Fruit fly (Drosophila melanogaster) whole organism, embryonic: ENCODE data around the gene MCTS1.

Source experiments
- CG1024 ChIP-seq: fragments of 200-800 bp; sonication (Bioruptor generic); IDR thresholded peaks from 2 replicates; pipeline ENCODE4 v1.3.6; 2022; ENCODE audit warnings: missing biosample characterization, missing genetic modification characterization
- CG10274 ChIP-seq: fragments of 200-800 bp; sonication (Bioruptor generic); optimal IDR thresholded peaks from 3 replicates; lab custom pipeline; 2017; ENCODE audit warnings: missing biosample characterization, mild to moderate bottlenecking, missing genetic modification characterization
- CG11456 ChIP-seq: fragments of 200-800 bp; sonication (Bioruptor generic); IDR thresholded peaks from 3 replicates; pipeline ENCODE4 v1.3.6; 2022; ENCODE audit warnings: missing biosample characterization, missing genetic modification characterization
- CG11723 ChIP-seq: fragments of 200-800 bp; sonication (Bioruptor generic); optimal IDR thresholded peaks from 2 replicates; lab custom pipeline; 2017; ENCODE audit warnings: missing biosample characterization, mild to moderate bottlenecking, missing genetic modification characterization
- CG12769 ChIP-seq: fragments of 200-800 bp; sonication (Bioruptor generic); optimal IDR thresholded peaks from 2 replicates; lab custom pipeline; 2019; ENCODE audit warnings: missing biosample characterization, mild to moderate bottlenecking, missing genetic modification characterization, moderate library complexity
- CG14965 ChIP-seq: fragments of 200-800 bp; sonication (Bioruptor generic); optimal IDR thresholded peaks from 2 replicates; lab custom pipeline; 2016; ENCODE audit warnings: missing biosample characterization, missing genetic modification characterization, borderline replicate concordance
- CG31441 ChIP-seq: fragments of 200-800 bp; sonication (Bioruptor generic); IDR thresholded peaks from 2 replicates; pipeline ENCODE4 v1.3.6; 2022; ENCODE audit warnings: missing biosample characterization, missing genetic modification characterization
- CG3281 ChIP-seq: fragments of 200-800 bp; sonication (Bioruptor generic); optimal IDR thresholded peaks from 3 replicates; lab custom pipeline; 2017; ENCODE audit warnings: missing biosample characterization, mild to moderate bottlenecking, missing genetic modification characterization
- CG33213 ChIP-seq: fragments of 200-800 bp; sonication (Bioruptor generic); optimal IDR thresholded peaks from 3 replicates; lab custom pipeline; 2016; ENCODE audit warnings: missing biosample characterization, missing genetic modification characterization
- CG33557 ChIP-seq: fragments of 200-800 bp; sonication (Bioruptor generic); optimal IDR thresholded peaks from 2 replicates; lab custom pipeline; 2019; ENCODE audit warnings: missing biosample characterization, mild to moderate bottlenecking, missing genetic modification characterization, moderate library complexity
- CG4404 ChIP-seq: fragments of 200-800 bp; sonication (Bioruptor generic); IDR thresholded peaks from 2 replicates; pipeline ENCODE4 v1.3.6; 2022; ENCODE audit warnings: missing biosample characterization, missing genetic modification characterization
- CG5245 ChIP-seq: fragments of 200-800 bp; sonication (Bioruptor generic); optimal IDR thresholded peaks from 3 replicates; lab custom pipeline; 2016; ENCODE audit warnings: missing biosample characterization, missing genetic modification characterization
- CG6272 ChIP-seq: fragments of 200-800 bp; sonication (Bioruptor generic); IDR thresholded peaks from 2 replicates; pipeline ENCODE4 v1.3.6; 2022; ENCODE audit warnings: missing biosample characterization, missing genetic modification characterization
- CG6683 ChIP-seq: fragments of 200-800 bp; sonication (Bioruptor generic); optimal IDR thresholded peaks from 2 replicates; lab custom pipeline; 2017; ENCODE audit warnings: missing biosample characterization, mild to moderate bottlenecking, missing genetic modification characterization, missing genetic modification reagents
- CG6765 ChIP-seq: fragments of 200-800 bp; sonication (Bioruptor generic); optimal IDR thresholded peaks from 3 replicates; lab custom pipeline; 2017; ENCODE audit warnings: missing biosample characterization, mild to moderate bottlenecking, missing genetic modification characterization
- CG6854 ChIP-seq: fragments of 200-800 bp; sonication (Bioruptor generic); optimal IDR thresholded peaks from 3 replicates; lab custom pipeline; 2017; ENCODE audit warnings: missing biosample characterization, mild to moderate bottlenecking, missing genetic modification characterization
- CG7786 ChIP-seq: fragments of 200-800 bp; sonication (Bioruptor generic); optimal IDR thresholded peaks from 2 replicates; lab custom pipeline; 2016; ENCODE audit warnings: missing biosample characterization, missing genetic modification characterization
- CG8281 ChIP-seq: fragments of 200-800 bp; sonication (Bioruptor generic); optimal IDR thresholded peaks from 2 replicates; lab custom pipeline; 2018; ENCODE audit warnings: missing biosample characterization, mild to moderate bottlenecking, missing genetic modification characterization, moderate library complexity
- E2f2 ChIP-seq: fragments of 200-800 bp; sonication (Bioruptor generic); IDR thresholded peaks from 2 replicates; pipeline ENCODE4 v1.3.6; 2022; ENCODE audit warnings: missing biosample characterization, missing genetic modification characterization
- Fer1 ChIP-seq: fragments of 200-800 bp; sonication (Bioruptor generic); optimal IDR thresholded peaks from 2 replicates; lab custom pipeline; 2017; ENCODE audit warnings: missing biosample characterization, mild to moderate bottlenecking, missing genetic modification characterization
- H15 ChIP-seq: fragments of 200-800 bp; sonication (Bioruptor generic); IDR thresholded peaks from 3 replicates; pipeline ENCODE4 v1.3.6; 2022; ENCODE audit warnings: missing biosample characterization, missing genetic modification characterization
- H2.0 ChIP-seq: fragments of 200-800 bp; sonication (Bioruptor generic); IDR thresholded peaks from 2 replicates; pipeline ENCODE4 v1.3.6; 2022; ENCODE audit warnings: missing biosample characterization, missing genetic modification characterization
- Hmr ChIP-seq: fragments of 200-800 bp; sonication (Bioruptor generic); optimal IDR thresholded peaks from 3 replicates; lab custom pipeline; 2017; ENCODE audit warnings: mild to moderate bottlenecking, missing biosample characterization, missing genetic modification reagents, missing genetic modification characterization
- Lpt ChIP-seq: fragments of >200 bp; optimal IDR thresholded peaks from 2 replicates; lab custom pipeline; 2018; ENCODE audit warnings: missing biosample characterization, missing genetic modification characterization
- Myb ChIP-seq: fragments of 200-800 bp; sonication (Bioruptor generic); optimal IDR thresholded peaks from 2 replicates; lab custom pipeline; 2016; ENCODE audit warnings: missing biosample characterization, missing genetic modification characterization
- Nf-YA ChIP-seq: fragments of 200-800 bp; sonication (Bioruptor generic); IDR thresholded peaks from 2 replicates; pipeline ENCODE4 v1.3.6; 2022; ENCODE audit warnings: missing biosample characterization, missing genetic modification characterization
- NfI ChIP-seq: fragments of 200-800 bp; sonication (Bioruptor generic); optimal IDR thresholded peaks from 3 replicates; lab custom pipeline; 2018; ENCODE audit warnings: missing biosample characterization, mild to moderate bottlenecking, missing genetic modification characterization, moderate library complexity
- Opbp ChIP-seq: fragments of 200-800 bp; sonication (Bioruptor generic); IDR thresholded peaks from 3 replicates; pipeline ENCODE4 v1.3.6; 2022; ENCODE audit warnings: missing biosample characterization, missing genetic modification characterization; ENCODE audit not compliant: partially characterized antibody
- Ssrp ChIP-seq: fragments of 200-800 bp; sonication (Bioruptor generic); optimal IDR thresholded peaks from 2 replicates; lab custom pipeline; 2018; ENCODE audit warnings: missing biosample characterization, mild to moderate bottlenecking, missing genetic modification characterization, moderate library complexity
- Trl ChIP-seq, 3 experiments: fragments of >200 bp in 2 of 3; fragments of 200-800 bp in 1 of 3; sonication (Bioruptor generic) in 1 of 3; optimal IDR thresholded peaks; 2 replicates in 1 of 3; 3 replicates in 2 of 3; lab custom pipeline; 2016 to 2017; ENCODE audit warnings: missing biosample characterization in 1 of 3, missing genetic modification characterization in 1 of 3
- abd-A ChIP-seq: fragments of 200-800 bp; sonication (Bioruptor generic); optimal IDR thresholded peaks from 3 replicates; lab custom pipeline; 2019; ENCODE audit warnings: missing biosample characterization, mild to moderate bottlenecking, missing genetic modification characterization, moderate library complexity
- bowl ChIP-seq: fragments of 200-800 bp; sonication (Bioruptor generic); IDR thresholded peaks from 2 replicates; pipeline ENCODE4 v1.3.6; 2022; ENCODE audit warnings: missing biosample characterization, missing genetic modification characterization
- cato ChIP-seq: fragments of 200-800 bp; sonication (Bioruptor generic); optimal IDR thresholded peaks from 2 replicates; lab custom pipeline; 2016; ENCODE audit warnings: missing biosample characterization, missing genetic modification characterization, borderline replicate concordance
- danr ChIP-seq: fragments of 200-800 bp; sonication (Bioruptor generic); IDR thresholded peaks from 2 replicates; pipeline ENCODE4 v1.3.6; 2022; ENCODE audit warnings: missing biosample characterization, missing genetic modification characterization
- dm ChIP-seq: fragments of 200-800 bp; sonication (Bioruptor generic); optimal IDR thresholded peaks from 3 replicates; lab custom pipeline; 2016; ENCODE audit warnings: missing biosample characterization, missing genetic modification characterization
- ems ChIP-seq: fragments of 200-800 bp; sonication (Bioruptor generic); optimal IDR thresholded peaks from 3 replicates; lab custom pipeline; 2016; ENCODE audit warnings: missing biosample characterization, missing genetic modification characterization
- eyg ChIP-seq: fragments of 200-800 bp; sonication (Bioruptor generic); optimal IDR thresholded peaks from 3 replicates; lab custom pipeline; 2016; ENCODE audit warnings: missing biosample characterization, missing genetic modification characterization
- grau ChIP-seq: fragments of 200-800 bp; optimal IDR thresholded peaks from 3 replicates; lab custom pipeline; 2019; ENCODE audit warnings: missing biosample characterization, mild to moderate bottlenecking, missing genetic modification characterization, moderate library complexity
- grn ChIP-seq: fragments of 200-800 bp; sonication (Bioruptor generic); optimal IDR thresholded peaks from 3 replicates; lab custom pipeline; 2017; ENCODE audit warnings: missing biosample characterization, missing genetic modification characterization
- jigr1 ChIP-seq: fragments of 200-800 bp; sonication (Bioruptor generic); IDR thresholded peaks from 3 replicates; pipeline ENCODE4 v1.3.6; 2022; ENCODE audit warnings: missing biosample characterization, missing genetic modification characterization
- kay ChIP-seq: fragments of 200-800 bp; sonication (Bioruptor generic); optimal IDR thresholded peaks from 2 replicates; lab custom pipeline; 2016; ENCODE audit warnings: missing biosample characterization, missing genetic modification characterization
- lab ChIP-seq: fragments of 200-800 bp; sonication (Bioruptor generic); optimal IDR thresholded peaks from 3 replicates; lab custom pipeline; 2017; ENCODE audit warnings: missing biosample characterization, missing genetic modification characterization, mild to moderate bottlenecking, moderate library complexity, missing genetic modification reagents
- nerfin-2 ChIP-seq: fragments of 200-800 bp; sonication (Bioruptor generic); IDR thresholded peaks from 2 replicates; pipeline ENCODE4 v1.3.6; 2022; ENCODE audit warnings: missing biosample characterization, missing genetic modification characterization; ENCODE audit not compliant: partially characterized antibody
- nmo ChIP-seq: fragments of 200-800 bp; sonication (Bioruptor generic); optimal IDR thresholded peaks from 2 replicates; lab custom pipeline; 2018; ENCODE audit warnings: missing biosample characterization, mild to moderate bottlenecking, missing genetic modification characterization, moderate library complexity
- onecut ChIP-seq: fragments of 200-800 bp; sonication (Bioruptor generic); IDR thresholded peaks from 2 replicates; pipeline ENCODE4 v1.3.6; 2022; ENCODE audit warnings: missing biosample characterization, missing genetic modification characterization
- pan ChIP-seq, 4 experiments: fragments of >200 bp in 3 of 4; fragments of 200-800 bp in 1 of 4; sonication (Bioruptor generic) in 1 of 4; optimal IDR thresholded peaks in 3 of 4; IDR thresholded peaks in 1 of 4; 2 replicates each; pipeline versions ENCODE4 v1.3.6 to Lab custom; 2017 to 2022; ENCODE audit warnings: missing biosample characterization in 2 of 4, missing genetic modification characterization in 2 of 4, mixed read lengths in 1 of 4
- seq ChIP-seq: fragments of 200-800 bp; sonication (Bioruptor generic); IDR thresholded peaks from 2 replicates; pipeline ENCODE4 v1.3.6; 2022; ENCODE audit warnings: missing biosample characterization, missing genetic modification characterization
- sqz ChIP-seq: fragments of 200-800 bp; sonication (Bioruptor generic); optimal IDR thresholded peaks from 3 replicates; lab custom pipeline; 2018; ENCODE audit warnings: missing biosample characterization, mild to moderate bottlenecking, missing genetic modification characterization
- twi ChIP-seq: fragments of 200-800 bp; optimal IDR thresholded peaks from 2 replicates; lab custom pipeline; 2019; ENCODE audit warnings: missing biosample characterization, mild to moderate bottlenecking, missing genetic modification characterization, moderate library complexity

MCTS1 gene

DNA sequence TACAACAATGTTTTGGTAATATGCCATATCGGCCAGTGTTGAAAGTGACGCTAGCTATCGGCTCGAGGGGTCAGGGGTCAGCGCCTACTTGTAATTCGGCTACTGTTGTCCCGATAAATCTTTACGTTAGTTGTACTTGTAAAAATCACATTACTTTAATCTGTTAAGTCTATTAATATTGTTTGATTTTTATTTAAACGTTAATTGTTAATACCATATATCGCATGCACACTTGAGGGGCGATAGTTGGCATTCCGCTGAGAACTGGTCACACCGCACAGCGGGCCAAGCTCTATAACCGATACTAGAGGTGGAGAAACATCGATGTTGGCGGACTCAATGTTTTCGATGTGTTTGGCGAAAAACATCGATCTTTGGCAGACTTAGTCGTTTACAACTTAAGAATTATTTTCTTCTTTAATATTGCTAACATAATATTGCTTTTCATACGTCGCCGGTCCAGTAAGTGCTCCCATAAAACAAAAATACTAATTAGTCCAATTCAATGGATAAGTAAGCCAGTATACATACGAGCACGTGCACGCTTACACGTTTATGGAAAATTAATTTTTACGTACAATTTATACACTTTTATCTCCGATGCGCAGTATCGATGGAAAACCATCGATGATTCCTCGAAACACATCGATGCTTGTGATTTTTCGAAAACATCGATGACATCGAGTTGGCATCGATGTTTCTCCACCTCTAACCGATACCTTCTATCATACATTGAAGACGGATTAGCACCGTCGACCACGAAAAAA lies at the start of gene MCTS1, which contains the start of gene rux (continued):
- TF ChIP-seq Nf-YA (GFP tag; lab: Robert Waterston, UW) (no peak), grau (tag; lab: Kevin White, UChicago) (peak; percentile 11), ems (no peak), CG11723 (GFP tag; lab: Kevin White, UChicago) (no peak), seq (GFP tag; lab: Robert Waterston, UW) (no peak), Opbp (peak; percentile 90), jigr1 (GFP tag; lab: Robert Waterston, UW) (no peak), CG10274 (GFP tag; lab: Kevin White, UChicago) (no peak), dm (GFP tag; lab: Kevin White, UChicago) (no peak), CG6272 (GFP tag; lab: Robert Waterston, UW) (peak; percentile 53), CG31441 (GFP tag; lab: Robert Waterston, UW) (0 out of 2 replicates have a peak, but pooled peaks have one; percentile 48), CG6765 (GFP tag; lab: Kevin White, UChicago) (no peak), kay (GFP tag; lab: Kevin White, UChicago) (peak; percentile 3), CG1024 (GFP tag; lab: Robert Waterston, UW) (no peak), lab (peak; percentile 10), cato (GFP tag; lab: Kevin White, UChicago) (peak; percentile 5), NfI (GFP tag; lab: Kevin White, UChicago) (peak; percentile 2), CG3281 (GFP tag; lab: Kevin White, UChicago) (no peak), danr (no peak), CG14965 (GFP tag; lab: Kevin White, UChicago) (no peak), nmo (GFP tag; lab: Kevin White, UChicago) (peak; percentile 64), grn (GFP tag; lab: Kevin White, UChicago) (no peak), eyg (GFP tag; lab: Kevin White, UChicago) (no peak), abd-A (tag; lab: Kevin White, UChicago) (no peak), CG33557 (GFP tag; lab: Kevin White, UChicago) (no peak), Ssrp (tag; lab: Kevin White, UChicago) (peak; percentile 41), sqz (GFP tag; lab: Kevin White, UChicago) (no peak), CG6854 (no peak), Myb (peak; percentile 1), Trl (optimal IDR thresholded peaks at IDR 0.05; lab: Kevin White, UChicago) (no peak), Trl (GFP tag; optimal IDR thresholded peaks at IDR 0.05; lab: Kevin White, UChicago) (peak; percentile 39), CG7786 (peak; percentile 23), onecut (GFP tag; lab: Robert Waterston, UW) (no peak), bowl (GFP tag; lab: Robert Waterston, UW) (no peak), H2.0 (GFP tag; lab: Robert Waterston, UW) (no peak), CG12769 (tag; lab: Kevin White, UChicago) (peak; percentile 28), Fer1 (GFP tag; lab: Kevin White, UChicago) (no peak), CG8281 (no peak), Lpt (GFP tag; lab: Kevin White, UChicago) (no peak), Hmr (peak; percentile 9), pan (optimal IDR thresholded peaks at IDR 0.05; lab: Kevin White, UChicago) (no peak), pan (GFP tag; optimal IDR thresholded peaks at IDR 0.05 in 1 of 2, IDR thresholded peaks at IDR 0.05 in 1 of 2) (no peak), CG6683 (GFP tag; lab: Kevin White, UChicago) (no peak), CG5245 (GFP tag; lab: Kevin White, UChicago) (peak; percentile 2), twi (tag; lab: Kevin White, UChicago) (no peak), CG33213 (GFP tag; lab: Kevin White, UChicago) (peak; percentile 19), E2f2 (GFP tag; lab: Robert Waterston, UW) (peak; percentile 32; the same call in 1 of the 2 replicates), CG11456 (GFP tag; lab: Robert Waterston, UW) (peak; percentile 74; the same call in 2 of the 3 replicates), H15 (no peak), CG4404 (GFP tag; lab: Robert Waterston, UW) (peak; percentile 37), nerfin-2 (GFP tag; lab: Robert Waterston, UW) (peak; percentile 92)
